Fruit fly (Drosophila melanogaster) whole organism, adult: Measurements from ENCODE around the gene RpS9.

Source experiments
- CG11617 ChIP-seq: fragments of 200-800 bp; sonication (Bioruptor generic); optimal IDR thresholded peaks from 2 replicates; lab custom pipeline; 2017; ENCODE audit warnings: mild to moderate bottlenecking, missing biosample characterization, missing genetic modification reagents, missing genetic modification characterization
- CG12768 ChIP-seq: fragments of 200-800 bp; sonication (Bioruptor generic); optimal IDR thresholded peaks from 2 replicates; lab custom pipeline; 2017; ENCODE audit warnings: missing biosample characterization, missing genetic modification characterization, mild to moderate bottlenecking, moderate library complexity, missing genetic modification reagents
- CG14711 ChIP-seq: fragments of 200-800 bp; sonication (Bioruptor generic); optimal IDR thresholded peaks from 2 replicates; lab custom pipeline; 2018; ENCODE audit warnings: missing biosample characterization, mild to moderate bottlenecking, missing genetic modification characterization, moderate library complexity
- CG1620 ChIP-seq: fragments of 200-800 bp; sonication (Bioruptor generic); optimal IDR thresholded peaks from 2 replicates; lab custom pipeline; 2016; ENCODE audit warnings: missing biosample characterization, missing genetic modification characterization
- CG33017 ChIP-seq: fragments of 200-800 bp; sonication (Bioruptor generic); optimal IDR thresholded peaks from 2 replicates; lab custom pipeline; 2018; ENCODE audit warnings: missing biosample characterization, mild to moderate bottlenecking, missing genetic modification characterization, moderate library complexity
- CG5204 ChIP-seq: fragments of 200-800 bp; sonication (Bioruptor generic); optimal IDR thresholded peaks from 2 replicates; lab custom pipeline; 2016; ENCODE audit warnings: missing biosample characterization, missing genetic modification characterization
- CG7045 ChIP-seq: fragments of 200-800 bp; sonication (Bioruptor generic); optimal IDR thresholded peaks from 2 replicates; lab custom pipeline; 2017; ENCODE audit warnings: missing biosample characterization, mild to moderate bottlenecking, missing genetic modification characterization
- CG7101 ChIP-seq: fragments of 200-800 bp; sonication (Bioruptor generic); optimal IDR thresholded peaks from 2 replicates; lab custom pipeline; 2018; ENCODE audit warnings: missing biosample characterization, mild to moderate bottlenecking, missing genetic modification characterization, moderate library complexity
- Clk ChIP-seq: fragments of 200-800 bp; sonication (Bioruptor generic); optimal IDR thresholded peaks from 2 replicates; lab custom pipeline; 2017; ENCODE audit warnings: missing biosample characterization, missing genetic modification characterization
- Crg-1 ChIP-seq: fragments of 200-800 bp; sonication (Bioruptor generic); optimal IDR thresholded peaks from 2 replicates; lab custom pipeline; 2016; ENCODE audit warnings: missing biosample characterization, missing genetic modification characterization
- Hr96 ChIP-seq: fragments of 200-800 bp; sonication (Bioruptor generic); optimal IDR thresholded peaks from 2 replicates; lab custom pipeline; 2016; ENCODE audit warnings: missing biosample characterization, missing genetic modification characterization
- Mnt ChIP-seq: fragments of 200-800 bp; sonication (Bioruptor generic); optimal IDR thresholded peaks from 2 replicates; lab custom pipeline; 2016; ENCODE audit warnings: missing biosample characterization, mild to moderate bottlenecking, missing genetic modification characterization
- bab1 ChIP-seq: fragments of 200-800 bp; sonication (Bioruptor generic); optimal IDR thresholded peaks from 3 replicates; lab custom pipeline; 2019; ENCODE audit warnings: missing biosample characterization, mild to moderate bottlenecking, missing genetic modification characterization, moderate library complexity
- cic ChIP-seq: fragments of 200-800 bp; sonication (Bioruptor generic); optimal IDR thresholded peaks from 2 replicates; lab custom pipeline; 2017; ENCODE audit warnings: missing biosample characterization, mild to moderate bottlenecking, missing genetic modification characterization, moderate library complexity
- cnc ChIP-seq, 2 experiments: fragments of >200 bp; optimal IDR thresholded peaks; 2 replicates each; lab custom pipeline; 2017
- kay ChIP-seq: fragments of 200-800 bp; sonication (Bioruptor generic); peaks from one replicate; lab custom pipeline; 2016; ENCODE audit warnings: missing biosample characterization, missing genetic modification characterization, borderline replicate concordance
- ovo ChIP-seq: fragments of 200-800 bp; sonication (Bioruptor generic); optimal IDR thresholded peaks from 2 replicates; lab custom pipeline; 2016; ENCODE audit warnings: missing biosample characterization, missing genetic modification characterization
- pad ChIP-seq: fragments of 200-800 bp; sonication (Bioruptor generic); optimal IDR thresholded peaks from 3 replicates; lab custom pipeline; 2017; ENCODE audit warnings: missing biosample characterization, missing genetic modification characterization, mild to moderate bottlenecking, moderate library complexity, missing genetic modification reagents
- tj ChIP-seq: fragments of 200-800 bp; sonication (Bioruptor generic); optimal IDR thresholded peaks from 3 replicates; lab custom pipeline; 2017; ENCODE audit warnings: missing biosample characterization, mild to moderate bottlenecking, missing genetic modification characterization, moderate library complexity
- toe ChIP-seq: fragments of 200-800 bp; sonication (Bioruptor generic); optimal IDR thresholded peaks from 2 replicates; lab custom pipeline; 2016; ENCODE audit warnings: missing biosample characterization, missing genetic modification characterization

The RpS9 gene

DNA sequence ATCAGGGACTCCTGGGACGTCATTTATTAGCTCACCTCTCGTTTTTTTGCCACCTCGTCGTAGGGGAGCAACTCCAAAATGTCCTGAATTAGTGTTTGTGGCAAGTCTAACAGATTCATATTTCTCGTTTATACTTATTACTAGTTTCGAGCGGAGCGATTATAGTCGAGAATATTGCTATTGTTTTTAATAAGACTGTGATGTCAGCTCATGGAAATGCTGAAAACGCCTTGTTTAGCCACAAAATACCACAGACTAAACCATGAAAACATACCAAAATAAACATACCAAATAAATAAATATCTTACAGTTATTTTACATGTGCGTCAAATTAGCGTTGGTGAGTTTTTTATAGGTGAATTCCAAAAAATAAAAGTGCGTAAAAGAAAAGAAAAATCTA, 23.7 kb downstream of the RpS9 start, which contains the start of gene pall:
pall (minus strand) TSS at position 205 of the 400 bp plus-strand sequence.
- TF ChIP-seq pad (GFP tag; lab: Kevin White, UChicago) = no peak
- peak; percentile 12 for TF ChIP-seq CG7101 (tag; lab: Kevin White, UChicago)
- TF ChIP-seq CG5204 = no peak
- TF ChIP-seq CG1620 = no peak
- peak; percentile 10 for TF ChIP-seq Mnt (GFP tag; lab: Kevin White, UChicago)
- peak; percentile 56 for TF ChIP-seq bab1 (GFP tag; lab: Kevin White, UChicago)
- TF ChIP-seq CG11617 (GFP tag; lab: Kevin White, UChicago) = no peak
- no peak for TF ChIP-seq cnc (optimal IDR thresholded peaks at IDR 0.05; lab: Kevin White, UChicago)

DNA sequence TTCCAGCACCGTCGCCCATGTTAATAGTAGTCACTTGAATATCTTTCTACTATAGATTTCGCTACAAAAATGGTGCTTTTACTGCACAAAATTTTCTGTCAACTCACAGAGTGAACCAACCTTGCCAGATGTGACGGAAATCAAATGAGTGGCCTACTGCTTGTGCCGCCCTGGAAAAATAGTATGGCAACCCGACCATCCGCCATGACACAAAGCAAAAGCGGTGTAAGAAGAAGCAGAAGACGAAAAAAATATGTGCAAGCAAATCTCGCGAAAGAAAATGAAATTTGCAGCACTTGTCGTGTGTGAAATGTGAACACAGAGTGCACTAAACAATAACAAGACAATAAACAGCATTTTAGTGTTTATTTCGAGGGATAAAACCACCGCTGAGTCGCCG, 34.5 kb downstream of the RpS9 start, which contains the start of the genes Uch-L5 and Jarid2:
Uch-L5 (minus strand) TSS at position 137 of the 400 bp plus-strand sequence.
Jarid2 (plus strand) TSS at position 210 of the 400 bp plus-strand sequence.
- TF ChIP-seq CG1620 (peak; percentile 56), cnc (optimal IDR thresholded peaks at IDR 0.05; lab: Kevin White, UChicago) (peak; percentile 81 to 92), bab1 (GFP tag; lab: Kevin White, UChicago) (peak; percentile 84), Crg-1 (GFP tag; lab: Kevin White, UChicago) (peak; percentile 45), CG7045 (GFP tag; lab: Kevin White, UChicago) (peak; percentile 16), toe (GFP tag; lab: Kevin White, UChicago) (no peak), Hr96 (GFP tag; lab: Kevin White, UChicago) (no peak), CG11617 (GFP tag; lab: Kevin White, UChicago) (peak; percentile 8), ovo (peak; percentile 47), CG7101 (tag; lab: Kevin White, UChicago) (peak; percentile 61), cic (GFP tag; lab: Kevin White, UChicago) (peak; percentile 34), CG33017 (peak; percentile 26), CG14711 (tag; lab: Kevin White, UChicago) (peak; percentile 63), CG12768 (GFP tag; lab: Kevin White, UChicago) (peak; percentile 12), Clk (no peak), tj (GFP tag; lab: Kevin White, UChicago) (peak; percentile 70), kay (GFP tag; lab: Kevin White, UChicago) (no peak), Mnt (GFP tag; lab: Kevin White, UChicago) (peak; percentile 69), pad (GFP tag; lab: Kevin White, UChicago) (peak; percentile 37)

DNA sequence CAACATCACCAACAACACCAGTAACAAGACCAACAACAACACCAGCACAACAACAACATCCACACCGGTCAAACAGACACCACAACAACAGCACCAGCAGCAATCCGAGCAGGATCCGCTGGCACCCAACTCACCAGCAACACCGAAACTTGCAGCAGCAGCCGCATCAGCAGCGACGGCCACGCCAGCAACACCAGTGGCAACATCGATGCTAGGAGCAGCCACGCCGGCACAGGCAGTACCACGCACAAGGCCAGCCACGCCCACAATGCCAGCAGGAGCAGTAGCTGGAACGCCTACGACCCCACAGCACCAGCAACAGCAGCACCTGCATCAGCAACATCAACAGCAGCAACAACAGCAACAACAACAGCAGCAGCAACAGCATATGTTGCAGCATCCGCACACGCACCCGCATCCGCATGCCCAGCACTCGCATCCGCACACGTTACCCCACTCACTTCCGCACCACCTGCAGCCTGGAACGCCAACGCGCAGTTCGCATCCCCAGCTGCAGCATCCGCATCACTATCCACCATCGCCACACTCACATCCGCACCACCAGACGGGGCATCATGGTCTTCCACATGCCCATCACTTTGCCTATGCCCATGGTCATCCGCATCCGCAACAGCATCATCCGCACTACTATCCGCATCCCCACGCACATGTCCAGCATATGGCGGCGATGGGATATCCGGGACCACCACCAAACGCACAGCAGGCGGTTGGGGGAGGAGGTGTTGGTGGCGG, 40.0 kb downstream of the RpS9 start:
- TF ChIP-seq Mnt (GFP tag; lab: Kevin White, UChicago) = no peak
- no peak for TF ChIP-seq Crg-1 (GFP tag; lab: Kevin White, UChicago)
- no peak for TF ChIP-seq bab1 (GFP tag; lab: Kevin White, UChicago)
- no peak for TF ChIP-seq CG11617 (GFP tag; lab: Kevin White, UChicago)
- TF ChIP-seq CG14711 (tag; lab: Kevin White, UChicago) = no peak
- no peak for TF ChIP-seq CG33017

DNA sequence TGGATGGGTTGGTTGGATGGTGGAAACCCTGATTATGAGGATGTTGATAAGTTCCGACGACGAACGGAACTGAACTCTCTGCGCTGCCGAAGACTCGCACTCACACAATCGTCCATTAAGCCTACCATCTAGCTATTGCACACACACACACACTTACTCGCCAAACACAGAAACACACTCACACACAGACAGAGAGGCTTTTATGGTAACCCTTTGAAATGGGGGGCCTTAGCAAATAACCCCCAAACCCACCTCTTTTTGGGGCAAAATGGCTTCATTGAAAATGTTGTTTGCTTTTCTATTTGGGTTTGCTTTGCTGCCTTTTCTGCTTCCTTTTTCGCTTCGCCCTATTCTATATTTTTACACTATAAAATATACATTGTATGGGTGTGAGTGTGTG, 42.3 kb downstream of the RpS9 start:
- TF ChIP-seq CG7101 (tag; lab: Kevin White, UChicago) = no peak
- peak; percentile 0 for TF ChIP-seq Clk
- TF ChIP-seq cic (GFP tag; lab: Kevin White, UChicago) = peak; percentile 26

DNA sequence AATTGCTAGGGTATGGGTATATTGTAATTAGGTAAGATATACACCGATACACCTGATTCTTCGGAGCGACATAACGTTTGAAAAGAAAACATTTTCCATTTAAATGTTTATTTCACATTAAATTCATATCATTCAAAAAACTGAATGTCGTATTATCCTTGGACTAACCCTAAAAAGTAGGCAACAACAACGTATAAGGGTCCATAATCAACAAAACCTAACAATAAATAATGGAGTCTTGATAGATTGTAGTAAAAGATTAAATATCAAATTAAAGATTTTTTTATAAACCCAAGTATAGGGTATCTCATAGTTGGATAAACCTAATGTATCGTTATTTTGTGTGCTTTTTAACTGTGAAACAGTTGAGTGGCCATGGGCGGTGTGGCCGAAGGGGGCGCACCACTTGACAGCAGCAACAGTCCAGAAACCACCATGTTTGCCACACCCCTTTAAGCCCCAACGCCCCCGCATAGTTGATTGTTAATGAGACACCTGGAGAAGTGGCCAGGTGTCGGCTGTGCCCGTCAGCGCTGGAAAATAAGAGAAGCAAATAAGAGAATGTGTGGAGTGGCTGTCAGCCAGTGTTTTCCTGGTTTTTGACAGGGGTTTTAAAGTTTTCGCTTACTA, 43.0 kb downstream of the RpS9 start:
- TF ChIP-seq cic (GFP tag; lab: Kevin White, UChicago) (no peak), CG7045 (GFP tag; lab: Kevin White, UChicago) (peak; percentile 36), bab1 (GFP tag; lab: Kevin White, UChicago) (peak; percentile 3)

DNA sequence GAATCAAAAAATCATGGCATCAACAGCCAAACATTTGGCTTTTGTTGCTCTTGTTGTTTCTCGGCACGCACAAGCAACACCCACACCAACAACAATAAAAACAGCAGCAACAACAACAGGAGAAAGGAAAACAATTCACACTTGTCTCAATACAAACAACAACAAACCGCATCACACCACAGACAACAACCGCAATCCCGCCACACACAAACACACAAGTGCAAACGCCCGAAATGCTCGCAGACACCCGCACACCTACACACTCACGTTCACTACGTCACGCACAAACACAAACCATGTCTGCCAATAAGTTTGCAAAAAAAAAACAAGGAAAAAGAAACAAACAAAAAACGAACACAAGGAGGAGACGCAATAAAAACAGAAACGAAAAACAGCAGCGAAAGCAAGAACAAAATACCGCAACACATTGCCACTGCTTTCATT, 43.5 kb downstream of the RpS9 start:
- TF ChIP-seq Mnt (GFP tag; lab: Kevin White, UChicago) = no peak
- no peak for TF ChIP-seq CG1620
- TF ChIP-seq CG5204 = no peak
- TF ChIP-seq CG12768 (GFP tag; lab: Kevin White, UChicago) = no peak
- no peak for TF ChIP-seq kay (GFP tag; lab: Kevin White, UChicago)
- TF ChIP-seq CG7101 (tag; lab: Kevin White, UChicago) = no peak
- TF ChIP-seq ovo = no peak
- no peak for TF ChIP-seq toe (GFP tag; lab: Kevin White, UChicago)
- no peak for TF ChIP-seq Hr96 (GFP tag; lab: Kevin White, UChicago)
- TF ChIP-seq CG7045 (GFP tag; lab: Kevin White, UChicago) = no peak
- no peak for TF ChIP-seq CG14711 (tag; lab: Kevin White, UChicago)
- TF ChIP-seq cic (GFP tag; lab: Kevin White, UChicago) = no peak
- no peak for TF ChIP-seq Clk
- TF ChIP-seq cnc (optimal IDR thresholded peaks at IDR 0.05; lab: Kevin White, UChicago) = no peak
- no peak for TF ChIP-seq CG11617 (GFP tag; lab: Kevin White, UChicago)
